Fruit fly (Drosophila melanogaster) whole organism, embryonic: ENCODE measurements around the gene smg.

Experiments used
- Awh ChIP-seq: fragments of 200-800 bp; sonication (Bioruptor generic); IDR thresholded peaks from 2 replicates; pipeline ENCODE4, ENCODE4 v1.3.6; 2022; ENCODE audit warnings: missing biosample characterization, missing genetic modification characterization
- B-H2 ChIP-seq: fragments of 200-800 bp; sonication (Bioruptor generic); optimal IDR thresholded peaks from 2 replicates; lab custom pipeline; 2018; ENCODE audit warnings: missing biosample characterization, mild to moderate bottlenecking, missing genetic modification characterization
- Bteb2 ChIP-seq: fragments of 200-800 bp; sonication (Bioruptor generic); optimal IDR thresholded peaks from 2 replicates; lab custom pipeline; 2016; ENCODE audit warnings: missing biosample characterization, missing genetic modification characterization
- CG10147 ChIP-seq: fragments of 200-800 bp; sonication (Bioruptor generic); optimal IDR thresholded peaks from 2 replicates; lab custom pipeline; 2019; ENCODE audit warnings: missing biosample characterization, mild to moderate bottlenecking, missing genetic modification characterization, moderate library complexity
- CG10274 ChIP-seq: fragments of 200-800 bp; sonication (Bioruptor generic); optimal IDR thresholded peaks from 3 replicates; lab custom pipeline; 2017; ENCODE audit warnings: missing biosample characterization, mild to moderate bottlenecking, missing genetic modification characterization
- CG11093 ChIP-seq: fragments of 200-800 bp; sonication (Bioruptor generic); IDR thresholded peaks from 3 replicates; pipeline ENCODE4 v1.3.6; 2022; ENCODE audit warnings: missing biosample characterization, missing genetic modification characterization
- CG11456 ChIP-seq: fragments of 200-800 bp; sonication (Bioruptor generic); IDR thresholded peaks from 3 replicates; pipeline ENCODE4 v1.3.6; 2022; ENCODE audit warnings: missing biosample characterization, missing genetic modification characterization
- CG12071 ChIP-seq: fragments of 200-800 bp; sonication (Bioruptor generic); optimal IDR thresholded peaks from 3 replicates; lab custom pipeline; 2018; ENCODE audit warnings: missing biosample characterization, mild to moderate bottlenecking, missing genetic modification characterization
- CG13287 ChIP-seq: fragments of 200-800 bp; sonication (Bioruptor generic); IDR thresholded peaks from 2 replicates; pipeline ENCODE4 v1.3.6; 2022; ENCODE audit warnings: missing biosample characterization, missing genetic modification characterization; ENCODE audit not compliant: partially characterized antibody
- CG17359 ChIP-seq: fragments of 200-800 bp; sonication (Bioruptor generic); optimal IDR thresholded peaks from 3 replicates; lab custom pipeline; 2018; ENCODE audit warnings: missing biosample characterization, mild to moderate bottlenecking, missing genetic modification characterization, moderate library complexity
- CG17912 ChIP-seq: fragments of 200-800 bp; sonication (Bioruptor generic); optimal IDR thresholded peaks from 2 replicates; lab custom pipeline; 2018; ENCODE audit warnings: missing biosample characterization, mild to moderate bottlenecking, missing genetic modification characterization
- CG18764 ChIP-seq: fragments of 200-800 bp; sonication (Bioruptor generic); optimal IDR thresholded peaks from 3 replicates; lab custom pipeline; 2016; ENCODE audit warnings: missing biosample characterization, missing genetic modification characterization
- CG2120 ChIP-seq: fragments of 200-800 bp; sonication (Bioruptor generic); optimal IDR thresholded peaks from 3 replicates; lab custom pipeline; 2016; ENCODE audit warnings: missing biosample characterization, missing genetic modification characterization
- CG2712 ChIP-seq: fragments of 200-800 bp; optimal IDR thresholded peaks from 3 replicates; lab custom pipeline; 2019; ENCODE audit warnings: missing biosample characterization, mild to moderate bottlenecking, missing genetic modification characterization, moderate library complexity
- CG31224 ChIP-seq: fragments of 200-800 bp; sonication (Bioruptor generic); IDR thresholded peaks from 2 replicates; pipeline ENCODE4 v1.3.6; 2022; ENCODE audit warnings: missing biosample characterization, missing genetic modification characterization
- CG31388 ChIP-seq: fragments of 200-800 bp; sonication (Bioruptor generic); optimal IDR thresholded peaks from 2 replicates; lab custom pipeline; 2016; ENCODE audit warnings: missing biosample characterization, missing genetic modification characterization
- CG4328 ChIP-seq: fragments of 200-800 bp; sonication (Bioruptor generic); optimal IDR thresholded peaks from 3 replicates; lab custom pipeline; 2017; ENCODE audit warnings: missing biosample characterization, missing genetic modification reagents, missing genetic modification characterization
- CG43689 ChIP-seq: fragments of 200-800 bp; sonication (Bioruptor generic); IDR thresholded peaks from 2 replicates; pipeline ENCODE4 v1.3.6; 2022; ENCODE audit warnings: missing biosample characterization, missing genetic modification characterization
- CG4730 ChIP-seq: fragments of 200-800 bp; sonication (Bioruptor generic); IDR thresholded peaks from 2 replicates; pipeline ENCODE4 v1.3.6; 2022; ENCODE audit warnings: missing biosample characterization, missing genetic modification characterization
- CG5180 ChIP-seq: fragments of 200-800 bp; sonication (Bioruptor generic); optimal IDR thresholded peaks from 3 replicates; lab custom pipeline; 2017; ENCODE audit warnings: missing biosample characterization, missing genetic modification characterization, mild to moderate bottlenecking, moderate library complexity, missing genetic modification reagents
- CG5953 ChIP-seq: fragments of 200-800 bp; sonication (Bioruptor generic); IDR thresholded peaks from 2 replicates; pipeline ENCODE4 v1.3.6; 2022; ENCODE audit warnings: missing biosample characterization, missing genetic modification characterization
- CG8089 ChIP-seq: fragments of 200-800 bp; sonication (Bioruptor generic); optimal IDR thresholded peaks from 3 replicates; lab custom pipeline; 2016; ENCODE audit warnings: missing biosample characterization, missing genetic modification characterization
- CG8944 ChIP-seq: fragments of 200-800 bp; sonication (Bioruptor generic); optimal IDR thresholded peaks from 3 replicates; lab custom pipeline; 2016; ENCODE audit warnings: missing biosample characterization, missing genetic modification characterization
- HHEX ChIP-seq: fragments of 200-800 bp; sonication (Bioruptor generic); optimal IDR thresholded peaks from 3 replicates; lab custom pipeline; 2017; ENCODE audit warnings: missing biosample characterization, mild to moderate bottlenecking, missing genetic modification characterization, missing genetic modification reagents
- Hr51 ChIP-seq, 2 experiments: fragments of 200-800 bp; sonication (Bioruptor generic); optimal IDR thresholded peaks; 2 replicates in 1 of 2; 3 replicates in 1 of 2; lab custom pipeline; 2016 to 2018; ENCODE audit warnings: missing biosample characterization in 2 of 2, missing genetic modification characterization in 2 of 2, mild to moderate bottlenecking in 1 of 2, moderate library complexity in 1 of 2
- Mes4 ChIP-seq: fragments of 200-800 bp; sonication (Bioruptor generic); optimal IDR thresholded peaks from 2 replicates; lab custom pipeline; 2016; ENCODE audit warnings: missing biosample characterization, missing genetic modification characterization
- NK7.1 ChIP-seq: fragments of 200-800 bp; sonication (Bioruptor generic); optimal IDR thresholded peaks from 3 replicates; lab custom pipeline; 2016; ENCODE audit warnings: missing biosample characterization, missing genetic modification characterization
- Trl ChIP-seq, 3 experiments: fragments of >200 bp in 2 of 3; fragments of 200-800 bp in 1 of 3; sonication (Bioruptor generic) in 1 of 3; optimal IDR thresholded peaks; 2 replicates in 1 of 3; 3 replicates in 2 of 3; lab custom pipeline; 2016 to 2017; ENCODE audit warnings: missing biosample characterization in 1 of 3, missing genetic modification characterization in 1 of 3
- Xbp1 ChIP-seq: fragments of 200-800 bp; sonication (Bioruptor generic); optimal IDR thresholded peaks from 3 replicates; lab custom pipeline; 2016; ENCODE audit warnings: missing biosample characterization, mild to moderate bottlenecking, missing genetic modification characterization
- YL-1 ChIP-seq: fragments of 200-800 bp; sonication (Bioruptor generic); optimal IDR thresholded peaks from 3 replicates; lab custom pipeline; 2017; ENCODE audit warnings: missing biosample characterization, mild to moderate bottlenecking, missing genetic modification characterization
- ash1 ChIP-seq: fragments of 200-800 bp; sonication (Bioruptor generic); optimal IDR thresholded peaks from 2 replicates; lab custom pipeline; 2018; ENCODE audit warnings: missing biosample characterization, mild to moderate bottlenecking, missing genetic modification characterization
- ci ChIP-seq: fragments of 200-800 bp; sonication (Bioruptor generic); IDR thresholded peaks from 3 replicates; pipeline ENCODE4 v1.3.6; 2022; ENCODE audit warnings: missing biosample characterization, missing genetic modification characterization
- ems ChIP-seq: fragments of 200-800 bp; sonication (Bioruptor generic); optimal IDR thresholded peaks from 3 replicates; lab custom pipeline; 2016; ENCODE audit warnings: missing biosample characterization, missing genetic modification characterization
- gcm ChIP-seq: fragments of 200-800 bp; sonication (Bioruptor generic); optimal IDR thresholded peaks from 2 replicates; lab custom pipeline; 2019; ENCODE audit warnings: missing biosample characterization, mild to moderate bottlenecking, missing genetic modification characterization, moderate library complexity
- h ChIP-seq: fragments of >200 bp; optimal IDR thresholded peaks from 2 replicates; lab custom pipeline; 2017
- inv ChIP-seq: fragments of 200-800 bp; sonication (Bioruptor generic); IDR thresholded peaks from 2 replicates; pipeline ENCODE4 v1.3.6; 2022; ENCODE audit warnings: missing biosample characterization, missing genetic modification characterization; ENCODE audit not compliant: partially characterized antibody
- jing ChIP-seq: fragments of 200-800 bp; sonication (Bioruptor generic); optimal IDR thresholded peaks from 2 replicates; lab custom pipeline; 2018; ENCODE audit warnings: missing biosample characterization, mild to moderate bottlenecking, missing genetic modification characterization
- lilli ChIP-seq: fragments of 200-800 bp; sonication (Bioruptor generic); optimal IDR thresholded peaks from 3 replicates; lab custom pipeline; 2016; ENCODE audit warnings: missing biosample characterization, missing genetic modification characterization
- nau ChIP-seq: fragments of 200-800 bp; sonication (Bioruptor generic); optimal IDR thresholded peaks from 3 replicates; lab custom pipeline; 2017; ENCODE audit warnings: missing biosample characterization, mild to moderate bottlenecking, missing genetic modification characterization, missing genetic modification reagents
- nom ChIP-seq: fragments of 200-800 bp; sonication (Bioruptor generic); optimal IDR thresholded peaks from 2 replicates; lab custom pipeline; 2017; ENCODE audit warnings: missing biosample characterization, missing genetic modification characterization, mild to moderate bottlenecking, moderate library complexity, missing genetic modification reagents
- pum ChIP-seq: fragments of 200-800 bp; sonication (Bioruptor generic); optimal IDR thresholded peaks from 2 replicates; lab custom pipeline; 2016; ENCODE audit warnings: missing biosample characterization, missing genetic modification characterization
- sima ChIP-seq: fragments of 200-800 bp; sonication (Bioruptor generic); optimal IDR thresholded peaks from 2 replicates; lab custom pipeline; 2016; ENCODE audit warnings: missing biosample characterization, missing genetic modification characterization
- tll ChIP-seq, 2 experiments: fragments of 200-800 bp in 1 of 2; fragments of >200 bp in 1 of 2; sonication (Bioruptor generic) in 1 of 2; optimal IDR thresholded peaks; 2 replicates each; lab custom pipeline; 2017 to 2019; ENCODE audit warnings: missing biosample characterization in 2 of 2, missing genetic modification characterization in 2 of 2, mild to moderate bottlenecking in 1 of 2, moderate library complexity in 1 of 2
- usp ChIP-seq: fragments of >200 bp; optimal IDR thresholded peaks from 2 replicates; lab custom pipeline; 2017; ENCODE audit warnings: missing biosample characterization, missing genetic modification characterization
- vnd ChIP-seq: fragments of 200-800 bp; sonication (Bioruptor generic); IDR thresholded peaks from 3 replicates; pipeline ENCODE4 v1.3.6; 2022; ENCODE audit warnings: missing biosample characterization, missing genetic modification characterization; ENCODE audit not compliant: partially characterized antibody
- wek ChIP-seq: fragments of 200-800 bp; sonication (Bioruptor generic); optimal IDR thresholded peaks from 3 replicates; lab custom pipeline; 2018; ENCODE audit warnings: missing biosample characterization, mild to moderate bottlenecking, missing genetic modification characterization, moderate library complexity
- zf30C ChIP-seq: fragments of 200-800 bp; sonication (Bioruptor generic); optimal IDR thresholded peaks from 3 replicates; lab custom pipeline; 2018; ENCODE audit warnings: missing biosample characterization, mild to moderate bottlenecking, missing genetic modification characterization
- zfh2 ChIP-seq: fragments of 200-800 bp; sonication (Bioruptor generic); optimal IDR thresholded peaks from 2 replicates; lab custom pipeline; 2016; ENCODE audit warnings: missing biosample characterization, missing genetic modification characterization

Gene smg

DNA sequence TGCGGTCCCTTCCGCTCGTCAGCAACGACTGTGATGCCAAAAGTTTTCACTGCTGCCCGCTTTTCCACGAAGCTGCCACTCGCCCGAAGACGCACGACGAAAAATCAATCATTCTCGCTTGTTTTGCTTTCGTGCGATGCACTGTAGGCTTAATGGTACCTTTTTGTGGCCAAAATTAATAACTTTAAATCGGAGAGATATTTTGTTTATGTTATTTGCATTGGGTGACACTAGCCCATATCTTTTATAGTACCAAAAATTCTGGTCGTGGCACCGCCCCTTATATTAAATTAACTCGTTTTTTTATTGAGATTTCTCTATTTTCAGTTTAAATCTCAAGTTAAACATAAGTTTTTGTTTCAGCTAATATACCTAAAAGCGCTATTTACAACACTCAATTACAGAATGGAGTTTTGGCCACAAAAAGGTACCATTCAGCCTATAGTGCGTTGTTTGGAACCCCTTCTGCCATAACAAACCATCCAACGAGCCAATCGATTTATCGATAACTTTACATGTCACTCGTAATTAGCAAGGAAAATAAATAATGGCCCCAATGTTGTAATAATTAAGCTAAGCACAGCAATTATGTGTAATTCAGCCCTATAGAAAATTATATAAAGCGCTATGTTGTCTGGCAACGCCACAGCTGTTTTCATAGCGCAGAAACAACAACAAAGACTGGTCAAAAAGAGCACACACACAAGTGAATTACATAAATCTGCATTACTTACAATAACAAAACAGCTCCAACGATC is 44.4 kb downstream of the smg start (continued):
- no peak for TF ChIP-seq CG8944 (GFP tag; lab: Kevin White, UChicago)
- TF ChIP-seq YL-1 (GFP tag; lab: Kevin White, UChicago): peak; percentile 35
- TF ChIP-seq B-H2 (GFP tag; lab: Kevin White, UChicago): peak; percentile 18
- 0 out of 3 replicates have a peak, but pooled peaks have one; percentile 47 for TF ChIP-seq CG11093 (GFP tag; lab: Robert Waterston, UW)
- no peak for TF ChIP-seq CG11456 (GFP tag; lab: Robert Waterston, UW)
- TF ChIP-seq ems (GFP tag; lab: Kevin White, UChicago): peak; percentile 56
- no peak for TF ChIP-seq CG43689 (GFP tag; lab: Robert Waterston, UW)
- TF ChIP-seq nom: peak; percentile 40
- peak; percentile 75 for TF ChIP-seq HHEX
- peak; percentile 34; the same call in 1 of the 2 replicates for TF ChIP-seq CG31224
- TF ChIP-seq jing (GFP tag; lab: Kevin White, UChicago): peak; percentile 21
- TF ChIP-seq CG13287 (GFP tag; lab: Robert Waterston, UW): peak; percentile 30
- no peak for TF ChIP-seq inv (GFP tag; lab: Robert Waterston, UW)
- no peak for TF ChIP-seq CG5953 (GFP tag; lab: Robert Waterston, UW)
- TF ChIP-seq Bteb2 (GFP tag; lab: Kevin White, UChicago): no peak
- peak; percentile 42 for TF ChIP-seq Xbp1 (GFP tag; lab: Kevin White, UChicago)
- peak; percentile 24 for TF ChIP-seq CG10274 (GFP tag; lab: Kevin White, UChicago)
- TF ChIP-seq usp (GFP tag; lab: Kevin White, UChicago): no peak
- peak; percentile 82 for TF ChIP-seq ci (GFP tag; lab: Robert Waterston, UW)
- no peak for TF ChIP-seq ash1 (GFP tag; lab: Kevin White, UChicago)
- TF ChIP-seq Hr51 (GFP tag; optimal IDR thresholded peaks at IDR 0.05; lab: Kevin White, UChicago): peak in 1 of 2 experiments; percentile 82
- peak; percentile 46 for TF ChIP-seq lilli (GFP tag; lab: Kevin White, UChicago)
- TF ChIP-seq CG4730 (GFP tag; lab: Robert Waterston, UW): no peak
- TF ChIP-seq gcm (GFP tag; lab: Kevin White, UChicago): peak; percentile 60
- no peak for TF ChIP-seq wek (GFP tag; lab: Kevin White, UChicago)
- TF ChIP-seq CG2120: peak; percentile 70
- peak; percentile 62 for TF ChIP-seq CG10147 (GFP tag; lab: Kevin White, UChicago)
- TF ChIP-seq NK7.1 (GFP tag; lab: Kevin White, UChicago): no peak
- no peak for TF ChIP-seq tll (GFP tag; optimal IDR thresholded peaks at IDR 0.05; lab: Kevin White, UChicago)
- TF ChIP-seq Trl (optimal IDR thresholded peaks at IDR 0.05; lab: Kevin White, UChicago): no peak
- peak; percentile 22 for TF ChIP-seq Trl (GFP tag; optimal IDR thresholded peaks at IDR 0.05; lab: Kevin White, UChicago)
- TF ChIP-seq CG31388: no peak
- no peak for TF ChIP-seq CG17912 (GFP tag; lab: Kevin White, UChicago)
- TF ChIP-seq CG4328 (GFP tag; lab: Kevin White, UChicago): peak; percentile 68
- TF ChIP-seq vnd (GFP tag; lab: Robert Waterston, UW): peak; percentile 26; the same call in 1 of the 3 replicates
- TF ChIP-seq pum: peak; percentile 57
- TF ChIP-seq CG2712 (tag; lab: Kevin White, UChicago): peak; percentile 72
- peak; percentile 60 for TF ChIP-seq nau (GFP tag; lab: Kevin White, UChicago)
- no peak for TF ChIP-seq sima (GFP tag; lab: Kevin White, UChicago)
- TF ChIP-seq zfh2: peak; percentile 50
- TF ChIP-seq CG17359 (tag; lab: Kevin White, UChicago): peak; percentile 71
- TF ChIP-seq CG8089 (GFP tag; lab: Kevin White, UChicago): peak; percentile 8
- peak; percentile 59 for TF ChIP-seq CG5180 (GFP tag; lab: Kevin White, UChicago)
- TF ChIP-seq Awh (GFP tag; lab: Robert Waterston, UW): 0 out of 2 replicates have a peak, but pooled peaks have one; percentile 12
- TF ChIP-seq CG12071 (GFP tag; lab: Kevin White, UChicago): peak; percentile 46
- TF ChIP-seq zf30C (GFP tag; lab: Kevin White, UChicago): no peak
- TF ChIP-seq CG18764 (GFP tag; lab: Kevin White, UChicago): peak; percentile 22
- TF ChIP-seq Mes4: peak; percentile 37
- TF ChIP-seq h (lab: Kevin White, UChicago): no peak
